Worm (Caenorhabditis elegans) whole organism, young adult: ENCODE results near the gene F22B7.9.

ENCODE experiments used
- B0035.1 ChIP-seq: sonication (generic microtip); optimal IDR thresholded peaks from 2 replicates; lab custom pipeline; 2016; ENCODE audit warnings: missing genetic modification characterization, mild to moderate bottlenecking, missing compliant biosample characterization, missing genotype, missing genetic modification reagents
- B0261.1 ChIP-seq: sonication (generic microtip); optimal IDR thresholded peaks from 2 replicates; lab custom pipeline; 2016; ENCODE audit warnings: mild to moderate bottlenecking, missing genetic modification characterization, moderate library complexity, missing compliant biosample characterization
- F37B4.10 ChIP-seq: fragments of 200-800 bp; sonication (Bioruptor generic); IDR thresholded peaks from 2 replicates; pipeline ENCODE4 v1.3.6; 2022; ENCODE audit warnings: missing genetic modification characterization, missing compliant biosample characterization
- F49E8.2 ChIP-seq: sonication (generic microtip); optimal IDR thresholded peaks from 3 replicates; lab custom pipeline; 2017; ENCODE audit warnings: missing genetic modification characterization, mild to moderate bottlenecking, missing compliant biosample characterization, antibody characterized with exemption, moderate library complexity; ENCODE audit not compliant: insufficient read depth
- K11D2.4 ChIP-seq: fragments of 200-800 bp; sonication (Bioruptor generic); IDR thresholded peaks from 2 replicates; pipeline ENCODE4 v1.3.6; 2022; ENCODE audit warnings: missing genetic modification reagents, missing genetic modification characterization, missing compliant biosample characterization
- Y53G8AR.9 ChIP-seq: fragments of 200-800 bp; sonication (Bioruptor generic); conservative IDR thresholded peaks from 2 replicates; pipeline ENCODE4 v1.3.6; 2022; ENCODE audit warnings: missing genetic modification reagents, missing genetic modification characterization, missing compliant biosample characterization
- Y95B8A.8 ChIP-seq: fragments of 200-800 bp; sonication (Bioruptor generic); IDR thresholded peaks from 2 replicates; pipeline ENCODE4 v1.3.6; 2022; ENCODE audit warnings: missing genetic modification reagents, missing genetic modification characterization, missing compliant biosample characterization
- ZK185.1 ChIP-seq: sonication (generic microtip); optimal IDR thresholded peaks from 2 replicates; lab custom pipeline; 2016; ENCODE audit warnings: mild to moderate bottlenecking, missing genetic modification characterization, missing compliant biosample characterization; ENCODE audit not compliant: poor library complexity, severe bottlenecking
- attf-5 ChIP-seq: fragments of 200-800 bp; sonication (Bioruptor generic); optimal IDR thresholded peaks from 2 replicates; lab custom pipeline; 2018; ENCODE audit warnings: mild to moderate bottlenecking, missing genetic modification characterization, missing compliant biosample characterization
- cebp-1 ChIP-seq, 2 experiments: fragments of 200-800 bp in 1 of 2; sonication (Bioruptor generic) in 1 of 2; sonication (generic microtip) in 1 of 2; IDR thresholded peaks in 1 of 2; optimal IDR thresholded peaks in 1 of 2; 2 replicates each; pipeline versions ENCODE4 v1.3.6 to Lab custom; 2017 to 2022; ENCODE audit warnings: missing compliant biosample characterization in 2 of 2, missing genetic modification characterization in 2 of 2, mild to moderate bottlenecking in 1 of 2, missing genetic modification reagents in 1 of 2, moderate library complexity in 1 of 2
- cebp-2 ChIP-seq: fragments of 200-800 bp; sonication (Bioruptor generic); IDR thresholded peaks from 2 replicates; pipeline ENCODE4 v1.3.6; 2022; ENCODE audit warnings: missing genetic modification characterization, missing compliant biosample characterization
- ceh-27 ChIP-seq: fragments of 200-800 bp; sonication (Bioruptor generic); optimal IDR thresholded peaks from 2 replicates; lab custom pipeline; 2018; ENCODE audit warnings: mild to moderate bottlenecking, missing genetic modification characterization, moderate library complexity, missing compliant biosample characterization
- ceh-58 ChIP-seq: fragments of 200-800 bp; sonication (Bioruptor generic); IDR thresholded peaks from 2 replicates; pipeline ENCODE4 v1.3.6; 2022; ENCODE audit warnings: missing genetic modification characterization, missing compliant biosample characterization
- chd-7 ChIP-seq: sonication (generic microtip); optimal IDR thresholded peaks from 2 replicates; lab custom pipeline; 2016; ENCODE audit warnings: mild to moderate bottlenecking, missing genetic modification characterization, moderate library complexity, missing compliant biosample characterization
- egl-44 ChIP-seq: fragments of 200-800 bp; sonication (Bioruptor generic); IDR thresholded peaks from 2 replicates; pipeline ENCODE4 v1.3.6; 2022; ENCODE audit warnings: missing genetic modification reagents, missing genetic modification characterization, missing compliant biosample characterization
- egrh-3 ChIP-seq: fragments of 200-800 bp; sonication (Bioruptor generic); IDR thresholded peaks from 2 replicates; pipeline ENCODE4 v1.3.6; 2022; ENCODE audit warnings: missing genetic modification reagents, missing genetic modification characterization, missing compliant biosample characterization
- ekl-4 ChIP-seq: fragments of 200-800 bp; sonication (Bioruptor generic); IDR thresholded peaks from 2 replicates; pipeline ENCODE4 v1.3.6; 2022; ENCODE audit warnings: missing genetic modification reagents, missing genetic modification characterization, missing compliant biosample characterization
- hlh-26 ChIP-seq: fragments of 200-800 bp; sonication (Bioruptor generic); conservative IDR thresholded peaks from 2 replicates; pipeline ENCODE4 v1.3.6; 2022; ENCODE audit warnings: missing genetic modification reagents, missing genetic modification characterization, missing compliant biosample characterization
- hmg-1.2 ChIP-seq: fragments of 200-800 bp; sonication (Bioruptor generic); IDR thresholded peaks from 2 replicates; pipeline ENCODE4 v1.3.6; 2022; ENCODE audit warnings: missing genetic modification reagents, missing genetic modification characterization, missing compliant biosample characterization
- hrde-1 ChIP-seq: sonication (generic microtip); optimal IDR thresholded peaks from 2 replicates; lab custom pipeline; 2016; ENCODE audit warnings: missing genetic modification characterization, mild to moderate bottlenecking, missing compliant biosample characterization, moderate library complexity, missing genotype, missing genetic modification reagents, borderline replicate concordance
- let-607 ChIP-seq, 2 experiments: fragments of 200-800 bp in 1 of 2; sonication (Bioruptor generic) in 1 of 2; sonication (generic microtip) in 1 of 2; optimal IDR thresholded peaks; 2 replicates each; lab custom pipeline; 2016 to 2018; ENCODE audit warnings: mild to moderate bottlenecking in 2 of 2, missing compliant biosample characterization in 2 of 2, missing genetic modification characterization in 2 of 2, moderate library complexity in 2 of 2, missing genotype in 1 of 2
- lin-35 ChIP-seq, 3 experiments: fragments of 150-350 bp in 2 of 3; sonication (generic microtip) in 1 of 3; optimal IDR thresholded peaks; 2 replicates each; lab custom pipeline; 2014 to 2018; ENCODE audit warnings: missing biosample characterization in 3 of 3, missing genetic modification characterization in 3 of 3, missing genetic modification reagents in 3 of 3
- mcd-1 ChIP-seq: fragments of 200-800 bp; sonication (Bioruptor generic); IDR thresholded peaks from 2 replicates; pipeline ENCODE4 v1.3.6; 2022; ENCODE audit warnings: missing genetic modification reagents, missing genetic modification characterization, missing compliant biosample characterization
- mxl-1 ChIP-seq: sonication (generic microtip); optimal IDR thresholded peaks from 2 replicates; lab custom pipeline; 2016; ENCODE audit warnings: missing genetic modification characterization, missing compliant biosample characterization
- nfya-1 ChIP-seq: sonication (generic microtip); optimal IDR thresholded peaks from 2 replicates; lab custom pipeline; 2017; ENCODE audit warnings: antibody characterized with exemption, missing compliant biosample characterization, missing genetic modification characterization, borderline replicate concordance; ENCODE audit not compliant: insufficient read depth
- nhr-120 ChIP-seq: fragments of 200-800 bp; sonication (Bioruptor generic); IDR thresholded peaks from 2 replicates; pipeline ENCODE4 v1.3.6; 2022; ENCODE audit warnings: missing genetic modification characterization, missing compliant biosample characterization
- nhr-80 ChIP-seq: sonication (generic microtip); optimal IDR thresholded peaks from 2 replicates; lab custom pipeline; 2016; ENCODE audit warnings: missing genetic modification characterization, missing compliant biosample characterization
- sptf-2 ChIP-seq: fragments of 200-800 bp; sonication (Bioruptor generic); optimal IDR thresholded peaks from 2 replicates; lab custom pipeline; 2018; ENCODE audit warnings: mild to moderate bottlenecking, missing genetic modification characterization, missing compliant biosample characterization
- unc-62 ChIP-seq: fragments of 150-350 bp; optimal IDR thresholded peaks from 2 replicates; lab custom pipeline; 2014; ENCODE audit warnings: missing biosample characterization, missing genetic modification reagents, missing genetic modification characterization
- ztf-22 ChIP-seq: fragments of 200-800 bp; sonication (Bioruptor generic); optimal IDR thresholded peaks from 2 replicates; lab custom pipeline; 2018; ENCODE audit warnings: mild to moderate bottlenecking, missing genetic modification characterization, moderate library complexity, missing compliant biosample characterization
- ztf-25 ChIP-seq: fragments of 200-800 bp; sonication (Bioruptor generic); IDR thresholded peaks from 2 replicates; pipeline ENCODE4 v1.3.6; 2022; ENCODE audit warnings: missing genetic modification reagents, missing genetic modification characterization, missing compliant biosample characterization
- ztf-26 ChIP-seq: sonication (generic microtip); optimal IDR thresholded peaks from 2 replicates; lab custom pipeline; 2017; ENCODE audit warnings: missing genetic modification characterization, missing compliant biosample characterization
- ztf-6 ChIP-seq: fragments of 200-800 bp; sonication (Bioruptor generic); IDR thresholded peaks from 2 replicates; pipeline ENCODE4 v1.3.6; 2022; ENCODE audit warnings: missing genetic modification reagents, missing genetic modification characterization, missing compliant biosample characterization

The F22B7.9 gene

DNA sequence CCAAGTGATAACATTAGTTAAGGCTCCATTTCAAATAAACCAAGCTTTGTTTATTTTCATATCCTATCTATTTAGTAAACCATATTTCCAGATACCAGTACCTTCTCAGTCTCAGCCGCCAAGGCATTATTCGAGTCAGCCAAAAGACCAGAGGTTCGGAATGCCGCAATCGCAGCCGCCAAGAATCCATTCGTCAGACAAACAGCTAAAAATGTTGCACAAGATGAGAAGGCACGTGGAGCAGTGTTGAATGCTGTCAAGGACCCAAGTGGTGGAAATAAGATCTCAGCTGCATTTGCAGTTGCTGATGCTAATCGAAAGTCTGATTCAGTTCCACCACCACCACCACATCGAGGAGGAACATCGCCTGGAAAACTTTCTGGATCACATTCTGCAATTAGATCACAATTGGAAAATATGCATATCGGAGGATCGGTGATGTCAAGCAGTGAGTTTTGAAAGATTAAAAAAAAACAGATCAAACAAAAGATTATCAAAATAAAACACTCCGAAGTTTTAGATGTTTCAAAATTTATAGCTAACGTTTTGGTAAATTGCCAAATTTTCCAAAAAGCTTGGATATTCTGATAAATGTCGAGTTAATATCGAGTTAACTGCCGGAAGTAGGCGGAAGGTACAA lies 43.7 kb upstream of the F22B7.9 start:
- TF ChIP-seq B0261.1, result no peak
- TF ChIP-seq, all 124 proteins: peak for 0

- TF ChIP-seq cebp-1 (GFP tag; IDR thresholded peaks at IDR 0.05; lab: Robert Waterston, UW) (no peak), cebp-1 (tag; optimal IDR thresholded peaks at IDR 0.05; lab: Kevin White, UChicago) (peak; percentile 39), nhr-120 (no peak), ekl-4 (GFP tag; lab: Robert Waterston, UW) (no peak), sptf-2 (GFP tag; lab: Kevin White, UChicago) (no peak), chd-7 (tag; lab: Kevin White, UChicago) (no peak), attf-5 (GFP tag; lab: Kevin White, UChicago) (peak; percentile 3), ztf-6 (GFP tag; lab: Robert Waterston, UW) (no peak), hmg-1.2 (peak; percentile 87), nhr-80 (tag; lab: Kevin White, UChicago) (peak; percentile 22), B0035.1 (tag; lab: Kevin White, UChicago) (no peak), ZK185.1 (peak; percentile 17), ceh-27 (GFP tag; lab: Kevin White, UChicago) (no peak), Y95B8A.8 (no peak), let-607 (tag; optimal IDR thresholded peaks at IDR 0.05; lab: Kevin White, UChicago) (peak; percentile 21 to 81)
Observed at ce11 chrIII:8696680-8697079, 43.0 kb upstream of the F22B7.9 start.

DNA sequence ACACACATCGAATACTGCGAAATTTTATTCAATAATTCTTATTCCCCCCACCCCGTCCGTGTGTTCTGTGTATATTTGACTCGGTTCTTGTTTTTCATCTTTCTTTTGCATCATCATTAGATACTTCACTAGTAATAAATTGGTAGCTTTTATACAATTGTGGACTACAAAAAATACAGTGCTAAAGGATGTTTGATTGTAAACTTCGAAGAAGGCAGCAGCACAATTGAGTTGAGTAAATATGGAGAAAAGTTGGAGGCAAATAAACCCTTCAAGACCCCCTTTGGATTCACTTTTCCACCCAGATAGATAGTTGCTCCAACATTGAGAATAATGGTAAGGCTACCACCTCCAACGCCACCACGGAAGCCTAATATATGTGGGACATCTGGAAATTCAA lies 39.6 kb upstream of the F22B7.9 start, which contains the start of gene B0303.7:
Gene B0303.7, plus strand, starts transcription at position 301 of the 400 bp plus-strand sequence.
- TF ChIP-seq ztf-22 (GFP tag; lab: Kevin White, UChicago) (no peak), F37B4.10 (GFP tag; lab: Robert Waterston, UW) (no peak), hlh-26 (GFP tag; lab: Robert Waterston, UW) (no peak), ztf-26 (tag; lab: Kevin White, UChicago) (no peak), cebp-2 (GFP tag; lab: Robert Waterston, UW) (no peak), ceh-58 (GFP tag; lab: Robert Waterston, UW) (no peak), ztf-25 (GFP tag; lab: Robert Waterston, UW) (no peak), Y53G8AR.9 (no peak), F49E8.2 (tag; lab: Kevin White, UChicago) (no peak), unc-62 (GFP tag; lab: Kevin White, UChicago) (no peak), mcd-1 (no peak), egl-44 (GFP tag; lab: Robert Waterston, UW) (no peak), mxl-1 (tag; lab: Kevin White, UChicago) (no peak)

ce11 chrIII:8689655-8690054 lies 35.9 kb upstream of the F22B7.9 start, which contains the start of gene B0303.4:
B0303.4 (plus strand) TSS chrIII:8689850.
- TF ChIP-seq hrde-1 (tag; lab: Kevin White, UChicago) (no peak), egrh-3 (no peak), nhr-80 (tag; lab: Kevin White, UChicago) (peak; percentile 24), cebp-1 (GFP tag; IDR thresholded peaks at IDR 0.05; lab: Robert Waterston, UW) (no peak), cebp-1 (tag; optimal IDR thresholded peaks at IDR 0.05; lab: Kevin White, UChicago) (peak; percentile 36), hmg-1.2 (peak; percentile 38; the same call in 1 of the 2 replicates), lin-35 (GFP tag; optimal IDR thresholded peaks at IDR 0.05; lab: Kevin White, UChicago) (peak in 1 of 3 experiments; percentile 51), nfya-1 (no peak), K11D2.4 (GFP tag; lab: Robert Waterston, UW) (no peak), attf-5 (GFP tag; lab: Kevin White, UChicago) (peak; percentile 70)
